Worm (Caenorhabditis elegans) whole organism, young adult: ENCODE results near the gene F49E12.12.

ENCODE experiments used
- B0035.1 ChIP-seq: sonication (generic microtip); optimal IDR thresholded peaks from 2 replicates; lab custom pipeline; 2016; ENCODE audit warnings: missing genetic modification characterization, mild to moderate bottlenecking, missing compliant biosample characterization, missing genotype, missing genetic modification reagents
- F22D6.2 ChIP-seq: sonication (generic microtip); optimal IDR thresholded peaks from 2 replicates; lab custom pipeline; 2016; ENCODE audit warnings: mild to moderate bottlenecking, missing genetic modification characterization, missing compliant biosample characterization
- F37B4.10 ChIP-seq: fragments of 200-800 bp; sonication (Bioruptor generic); IDR thresholded peaks from 2 replicates; pipeline ENCODE4 v1.3.6; 2022; ENCODE audit warnings: missing genetic modification characterization, missing compliant biosample characterization
- F57C9.4 ChIP-seq: sonication (generic microtip); optimal IDR thresholded peaks from 2 replicates; lab custom pipeline; 2017; ENCODE audit warnings: mild to moderate bottlenecking, missing genetic modification characterization, missing compliant biosample characterization
- Y53G8AR.9 ChIP-seq: fragments of 200-800 bp; sonication (Bioruptor generic); conservative IDR thresholded peaks from 2 replicates; pipeline ENCODE4 v1.3.6; 2022; ENCODE audit warnings: missing genetic modification reagents, missing genetic modification characterization, missing compliant biosample characterization
- Y56A3A.18 ChIP-seq: fragments of 200-800 bp; sonication (Bioruptor generic); IDR thresholded peaks from 2 replicates; pipeline ENCODE4 v1.3.6; 2022; ENCODE audit warnings: missing genetic modification reagents, missing genetic modification characterization, missing compliant biosample characterization
- Y67H2A.10 ChIP-seq: fragments of 200-800 bp; sonication (Bioruptor generic); conservative IDR thresholded peaks from 2 replicates; pipeline ENCODE4 v1.3.6; 2022; ENCODE audit warnings: missing genetic modification reagents, missing genetic modification characterization, missing compliant biosample characterization
- Y95B8A.8 ChIP-seq: fragments of 200-800 bp; sonication (Bioruptor generic); IDR thresholded peaks from 2 replicates; pipeline ENCODE4 v1.3.6; 2022; ENCODE audit warnings: missing genetic modification reagents, missing genetic modification characterization, missing compliant biosample characterization
- aptf-3 ChIP-seq: fragments of 200-800 bp; sonication (Bioruptor generic); IDR thresholded peaks from 2 replicates; pipeline ENCODE4 v1.3.6; 2022; ENCODE audit warnings: missing genetic modification characterization, missing compliant biosample characterization
- athp-1 ChIP-seq: sonication (generic microtip); optimal IDR thresholded peaks from 2 replicates; lab custom pipeline; 2017; ENCODE audit warnings: mild to moderate bottlenecking, missing genetic modification characterization, missing compliant biosample characterization
- ccch-3 ChIP-seq: fragments of 200-800 bp; sonication (Bioruptor generic); optimal IDR thresholded peaks from 2 replicates; lab custom pipeline; 2018; ENCODE audit warnings: mild to moderate bottlenecking, missing genetic modification characterization, missing compliant biosample characterization
- ceh-58 ChIP-seq: fragments of 200-800 bp; sonication (Bioruptor generic); IDR thresholded peaks from 2 replicates; pipeline ENCODE4 v1.3.6; 2022; ENCODE audit warnings: missing genetic modification characterization, missing compliant biosample characterization
- die-1 ChIP-seq: sonication (generic microtip); optimal IDR thresholded peaks from 2 replicates; lab custom pipeline; 2016; ENCODE audit warnings: missing genotype, mild to moderate bottlenecking, missing genetic modification characterization, missing compliant biosample characterization
- fkh-3 ChIP-seq: sonication (generic microtip); optimal IDR thresholded peaks from 2 replicates; lab custom pipeline; 2016; ENCODE audit warnings: mild to moderate bottlenecking, missing genetic modification characterization, missing compliant biosample characterization
- gei-17 ChIP-seq: fragments of 200-800 bp; sonication (Bioruptor generic); optimal IDR thresholded peaks from 2 replicates; lab custom pipeline; 2018; ENCODE audit warnings: mild to moderate bottlenecking, missing genetic modification characterization, missing compliant biosample characterization
- hmg-1.2 ChIP-seq: fragments of 200-800 bp; sonication (Bioruptor generic); IDR thresholded peaks from 2 replicates; pipeline ENCODE4 v1.3.6; 2022; ENCODE audit warnings: missing genetic modification reagents, missing genetic modification characterization, missing compliant biosample characterization
- hmg-20 ChIP-seq: fragments of 200-800 bp; sonication (Bioruptor generic); IDR thresholded peaks from 2 replicates; pipeline ENCODE4 v1.3.6; 2022; ENCODE audit warnings: missing genetic modification reagents, missing genetic modification characterization, missing compliant biosample characterization
- hrde-1 ChIP-seq: sonication (generic microtip); optimal IDR thresholded peaks from 2 replicates; lab custom pipeline; 2016; ENCODE audit warnings: missing genetic modification characterization, mild to moderate bottlenecking, missing compliant biosample characterization, moderate library complexity, missing genotype, missing genetic modification reagents, borderline replicate concordance
- lin-35 ChIP-seq, 3 experiments: fragments of 150-350 bp in 2 of 3; sonication (generic microtip) in 1 of 3; optimal IDR thresholded peaks; 2 replicates each; lab custom pipeline; 2014 to 2018; ENCODE audit warnings: missing biosample characterization in 3 of 3, missing genetic modification characterization in 3 of 3, missing genetic modification reagents in 3 of 3
- lir-1 ChIP-seq: fragments of 200-800 bp; sonication (Bioruptor generic); conservative IDR thresholded peaks from 2 replicates; pipeline ENCODE4 v1.3.6; 2022; ENCODE audit warnings: missing genetic modification reagents, missing genetic modification characterization, missing compliant biosample characterization
- lsl-1 ChIP-seq: fragments of 200-800 bp; sonication (Bioruptor generic); optimal IDR thresholded peaks from 2 replicates; lab custom pipeline; 2018; ENCODE audit warnings: mild to moderate bottlenecking, missing genetic modification characterization, moderate library complexity, missing compliant biosample characterization
- madf-10 ChIP-seq: sonication (generic microtip); optimal IDR thresholded peaks from 2 replicates; lab custom pipeline; 2016; ENCODE audit warnings: mild to moderate bottlenecking, missing genetic modification characterization, missing compliant biosample characterization
- madf-6 ChIP-seq: fragments of 200-800 bp; sonication (Bioruptor generic); IDR thresholded peaks from 2 replicates; pipeline ENCODE4 v1.3.6; 2022; ENCODE audit warnings: missing genetic modification reagents, missing genetic modification characterization, missing compliant biosample characterization
- madf-8 ChIP-seq: fragments of 200-800 bp; sonication (Bioruptor generic); conservative IDR thresholded peaks from 2 replicates; pipeline ENCODE4 v1.3.6; 2022; ENCODE audit warnings: missing genetic modification reagents, missing genetic modification characterization, missing compliant biosample characterization
- mes-4 ChIP-seq: sonication (generic microtip); optimal IDR thresholded peaks from 2 replicates; lab custom pipeline; 2016; ENCODE audit warnings: missing genotype, missing genetic modification characterization, missing compliant biosample characterization
- nfya-1 ChIP-seq: sonication (generic microtip); optimal IDR thresholded peaks from 2 replicates; lab custom pipeline; 2017; ENCODE audit warnings: antibody characterized with exemption, missing compliant biosample characterization, missing genetic modification characterization, borderline replicate concordance; ENCODE audit not compliant: insufficient read depth
- nfya-2 ChIP-seq: fragments of 200-800 bp; sonication (Bioruptor generic); IDR thresholded peaks from 2 replicates; pipeline ENCODE4 v1.3.6; 2022; ENCODE audit warnings: missing genetic modification reagents, missing genetic modification characterization, missing compliant biosample characterization
- nhr-179 ChIP-seq: sonication (generic microtip); optimal IDR thresholded peaks from 2 replicates; lab custom pipeline; 2016; ENCODE audit warnings: mild to moderate bottlenecking, missing genetic modification characterization, missing compliant biosample characterization
- nhr-80 ChIP-seq: sonication (generic microtip); optimal IDR thresholded peaks from 2 replicates; lab custom pipeline; 2016; ENCODE audit warnings: missing genetic modification characterization, missing compliant biosample characterization
- pbrm-1 ChIP-seq: fragments of 200-800 bp; sonication (Bioruptor generic); IDR thresholded peaks from 2 replicates; pipeline ENCODE4 v1.3.6; 2022; ENCODE audit warnings: missing genetic modification reagents, missing genetic modification characterization, missing compliant biosample characterization
- rcor-1 ChIP-seq: fragments of 200-800 bp; sonication (Bioruptor generic); IDR thresholded peaks from 2 replicates; pipeline ENCODE4 v1.3.6; 2022; ENCODE audit warnings: missing genetic modification reagents, missing genetic modification characterization, missing compliant biosample characterization
- rpc-1 ChIP-seq, 2 experiments: fragments of 150-350 bp in 1 of 2; sonication (generic microtip) in 1 of 2; optimal IDR thresholded peaks; 2 replicates each; lab custom pipeline; 2014 to 2018; ENCODE audit warnings: missing biosample characterization in 1 of 2, missing genetic modification characterization in 1 of 2, missing genetic modification reagents in 1 of 2, missing genotype in 1 of 2
- snpc-3.4 ChIP-seq: sonication (generic microtip); optimal IDR thresholded peaks from 2 replicates; lab custom pipeline; 2017; ENCODE audit warnings: missing genetic modification characterization, mild to moderate bottlenecking, missing compliant biosample characterization, antibody characterized with exemption, moderate library complexity, missing genotype, missing genetic modification reagents
- sptf-2 ChIP-seq: fragments of 200-800 bp; sonication (Bioruptor generic); optimal IDR thresholded peaks from 2 replicates; lab custom pipeline; 2018; ENCODE audit warnings: mild to moderate bottlenecking, missing genetic modification characterization, missing compliant biosample characterization
- tbp1 ChIP-seq: fragments of 200-800 bp; sonication (Bioruptor generic); optimal IDR thresholded peaks from 2 replicates; lab custom pipeline; 2018; ENCODE audit warnings: mild to moderate bottlenecking, missing genetic modification characterization, missing compliant biosample characterization
- unc-62 ChIP-seq: fragments of 150-350 bp; optimal IDR thresholded peaks from 2 replicates; lab custom pipeline; 2014; ENCODE audit warnings: missing biosample characterization, missing genetic modification reagents, missing genetic modification characterization
- zfh-2 ChIP-seq: fragments of 200-800 bp; sonication (Bioruptor generic); conservative IDR thresholded peaks from 2 replicates; pipeline ENCODE4 v1.3.6; 2022; ENCODE audit warnings: missing genetic modification reagents, missing genetic modification characterization, missing compliant biosample characterization
- ztf-26 ChIP-seq: sonication (generic microtip); optimal IDR thresholded peaks from 2 replicates; lab custom pipeline; 2017; ENCODE audit warnings: missing genetic modification characterization, missing compliant biosample characterization
- ztf-3 ChIP-seq: fragments of 200-800 bp; sonication (Bioruptor generic); optimal IDR thresholded peaks from 2 replicates; lab custom pipeline; 2018; ENCODE audit warnings: mild to moderate bottlenecking, missing genetic modification characterization, missing compliant biosample characterization
- ztf-6 ChIP-seq: fragments of 200-800 bp; sonication (Bioruptor generic); IDR thresholded peaks from 2 replicates; pipeline ENCODE4 v1.3.6; 2022; ENCODE audit warnings: missing genetic modification reagents, missing genetic modification characterization, missing compliant biosample characterization

The F49E12.12 gene

DNA sequence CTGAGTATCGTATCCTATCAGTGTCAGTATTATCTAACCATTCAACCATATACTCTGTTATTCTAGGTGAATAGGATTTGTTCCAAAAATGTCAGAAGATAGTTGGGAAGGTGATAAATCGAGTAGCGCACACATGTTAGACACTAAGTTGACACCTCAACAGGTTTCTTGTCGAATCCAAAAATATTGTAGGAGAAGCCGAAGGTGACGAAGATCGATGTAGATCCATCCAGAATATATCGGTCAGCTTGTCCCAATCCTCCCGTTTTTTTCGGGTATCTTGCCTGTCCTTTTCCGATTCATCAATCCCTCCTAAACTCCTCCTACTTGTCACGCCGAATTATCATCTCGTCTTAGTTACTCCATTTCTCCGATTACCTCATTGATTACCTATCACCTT lies 35.7 kb upstream of the F49E12.12 start:
- no peak for TF ChIP-seq madf-10
- no peak for TF ChIP-seq sptf-2 (GFP tag; lab: Kevin White, UChicago)
- no peak for TF ChIP-seq lsl-1 (GFP tag; lab: Kevin White, UChicago)
- TF ChIP-seq gei-17 (GFP tag; lab: Kevin White, UChicago), result no peak
- no peak for TF ChIP-seq ccch-3 (GFP tag; lab: Kevin White, UChicago)
- TF ChIP-seq F37B4.10 (GFP tag; lab: Robert Waterston, UW), result no peak
- no peak for TF ChIP-seq ztf-3 (GFP tag; lab: Kevin White, UChicago)
- no peak for TF ChIP-seq pbrm-1
- no peak for TF ChIP-seq die-1
- TF ChIP-seq tbp1 (GFP tag; lab: Kevin White, UChicago), result no peak
- no peak for TF ChIP-seq ztf-6 (GFP tag; lab: Robert Waterston, UW)
- no peak for TF ChIP-seq snpc-3.4 (tag; lab: Kevin White, UChicago)
- TF ChIP-seq madf-8, result no peak
- no peak for TF ChIP-seq ceh-58 (GFP tag; lab: Robert Waterston, UW)
- TF ChIP-seq Y56A3A.18 (GFP tag; lab: Robert Waterston, UW), result no peak
- TF ChIP-seq madf-6, result no peak
- TF ChIP-seq hrde-1 (tag; lab: Kevin White, UChicago), result no peak
- TF ChIP-seq hmg-1.2 (GFP tag; lab: Robert Waterston, UW), result no peak

DNA sequence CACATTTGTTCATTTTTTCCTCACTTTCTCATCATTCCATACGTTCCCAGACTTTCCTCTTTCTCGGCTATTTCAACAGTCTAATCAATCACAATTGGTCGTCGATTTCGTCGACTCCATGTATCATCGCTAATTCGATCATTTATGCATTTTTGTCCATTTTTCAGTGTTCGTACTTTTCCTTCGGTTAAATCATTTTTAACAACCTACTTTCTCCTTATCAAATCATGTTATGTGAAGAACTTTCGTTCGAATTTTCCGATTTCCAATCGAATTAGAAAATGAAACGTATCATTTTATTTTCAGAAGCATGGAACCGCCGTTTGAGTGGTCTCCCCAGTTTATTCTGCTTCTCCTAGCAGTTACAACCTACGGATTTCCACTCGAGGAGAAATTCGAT lies 34.9 kb upstream of the F49E12.12 start, which contains the start of gene eff-1:
TSS of gene eff-1 (plus strand) at position 301 of the 400 bp plus-strand sequence.
- no peak for TF ChIP-seq rpc-1 (optimal IDR thresholded peaks at IDR 0.05; lab: Kevin White, UChicago)
- no peak for TF ChIP-seq rpc-1 (tag; optimal IDR thresholded peaks at IDR 0.05; lab: Kevin White, UChicago)
- no peak for TF ChIP-seq mes-4 (tag; lab: Kevin White, UChicago)
- no peak for TF ChIP-seq lir-1 (GFP tag; lab: Robert Waterston, UW)
- TF ChIP-seq hmg-20, result no peak
- TF ChIP-seq Y67H2A.10 (GFP tag; lab: Robert Waterston, UW), result no peak
- TF ChIP-seq Y95B8A.8, result no peak
- no peak for TF ChIP-seq fkh-3
- TF ChIP-seq rcor-1 (GFP tag; lab: Robert Waterston, UW), result no peak
- no peak for TF ChIP-seq Y53G8AR.9 (GFP tag; lab: Robert Waterston, UW)
- TF ChIP-seq die-1, result no peak

DNA sequence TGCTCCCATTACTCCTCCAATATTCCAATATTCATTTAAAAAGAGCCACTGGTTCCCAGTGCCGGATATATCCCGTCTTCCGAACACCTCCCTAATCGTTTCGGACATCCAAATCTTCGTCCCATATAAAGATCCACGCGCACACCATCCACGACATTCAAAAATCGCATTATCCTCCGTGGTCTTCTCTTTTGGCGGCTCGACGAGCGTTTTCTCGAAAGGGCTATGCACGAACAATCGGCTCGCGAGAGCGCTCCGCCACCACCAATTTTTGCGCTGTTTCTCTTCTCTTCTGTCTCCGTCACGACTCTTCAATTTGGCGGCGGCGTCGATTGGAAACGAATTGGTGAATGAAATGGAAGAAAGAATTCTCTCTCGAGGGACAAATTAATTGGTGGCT lies 28.0 kb upstream of the F49E12.12 start:
- TF ChIP-seq lin-35 (GFP tag; optimal IDR thresholded peaks at IDR 0.05; lab: Kevin White, UChicago), result no peak
- no peak for TF ChIP-seq lsl-1 (GFP tag; lab: Kevin White, UChicago)
- TF ChIP-seq athp-1, result no peak
- TF ChIP-seq nfya-2, result no peak
- TF ChIP-seq B0035.1, result no peak
- TF ChIP-seq hmg-20, result no peak
- peak; percentile 61; the same call in 1 of the 2 replicates for TF ChIP-seq zfh-2
- no peak for TF ChIP-seq nfya-1

DNA sequence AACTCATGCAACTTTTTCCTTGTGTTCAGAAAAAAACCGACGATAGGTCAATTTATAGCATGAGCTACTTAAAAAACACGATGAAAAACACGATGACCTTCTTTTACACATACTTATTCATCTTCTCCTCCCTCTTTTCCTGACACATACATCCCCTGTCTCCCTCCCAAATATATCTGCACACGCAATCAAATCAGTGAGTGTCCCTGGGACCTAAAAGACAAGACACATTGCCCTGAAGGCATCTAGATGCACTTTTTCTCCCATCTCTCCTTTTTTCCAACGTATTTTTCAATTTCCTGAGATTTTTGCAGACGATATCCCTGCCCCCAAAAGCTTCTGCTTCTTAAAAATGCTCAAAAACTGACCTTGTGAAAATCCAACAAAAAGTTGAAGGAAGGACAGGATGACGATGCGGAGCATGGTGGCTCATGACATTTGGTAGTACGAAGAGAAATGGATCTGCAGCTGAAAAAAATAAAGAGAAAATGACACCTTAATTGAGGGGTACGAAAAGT lies 27.0 kb upstream of the F49E12.12 start, which contains the start of gene C26D10.6:
TSS of gene C26D10.6 (minus strand) at position 468 of the 518 bp plus-strand sequence.
- no peak for TF ChIP-seq ccch-3 (GFP tag; lab: Kevin White, UChicago)
- no peak for TF ChIP-seq Y67H2A.10 (GFP tag; lab: Robert Waterston, UW)
- no peak for TF ChIP-seq madf-8
- no peak for TF ChIP-seq nhr-80
- TF ChIP-seq nhr-179 (tag; lab: Kevin White, UChicago), result no peak
- TF ChIP-seq F22D6.2 (tag; lab: Kevin White, UChicago), result no peak
- no peak for TF ChIP-seq ztf-26 (tag; lab: Kevin White, UChicago)
- TF ChIP-seq F57C9.4, result no peak
- no peak for TF ChIP-seq aptf-3 (GFP tag; lab: Robert Waterston, UW)
- TF ChIP-seq unc-62 (GFP tag; lab: Kevin White, UChicago), result no peak
